Worm (Caenorhabditis elegans) whole organism, midembryonic: ENCODE measurements around the gene try-11.

Source experiments
- cog-1 ChIP-seq: sonication (generic microtip); optimal IDR thresholded peaks from 2 replicates; lab custom pipeline; 2016; ENCODE audit warnings: missing genetic modification characterization, missing compliant biosample characterization
- flt-1 ChIP-seq: fragments of 200-800 bp; sonication (Bioruptor generic); IDR thresholded peaks from 2 replicates; pipeline ENCODE4 v1.3.6; 2022; ENCODE audit warnings: missing genetic modification characterization, missing compliant biosample characterization
- med-1 ChIP-seq: sonication (generic microtip); optimal IDR thresholded peaks from 2 replicates; lab custom pipeline; 2017; ENCODE audit warnings: missing genetic modification characterization, mild to moderate bottlenecking, missing compliant biosample characterization, antibody characterized with exemption, missing genetic modification reagents; ENCODE audit not compliant: insufficient read depth

- TF ChIP-seq med-1 (GFP tag; lab: Kevin White, UChicago) (no peak), flt-1 (GFP tag; lab: Robert Waterston, UW) (no peak), cog-1 (no peak)
Observed at ce11 chrV:7431016-7431415, 20.5 kb upstream of the try-11 start, which contains the start of gene srw-71.
